Fruit fly (Drosophila melanogaster): ENCODE measurements around the gene smog.

Gene smog

DNA sequence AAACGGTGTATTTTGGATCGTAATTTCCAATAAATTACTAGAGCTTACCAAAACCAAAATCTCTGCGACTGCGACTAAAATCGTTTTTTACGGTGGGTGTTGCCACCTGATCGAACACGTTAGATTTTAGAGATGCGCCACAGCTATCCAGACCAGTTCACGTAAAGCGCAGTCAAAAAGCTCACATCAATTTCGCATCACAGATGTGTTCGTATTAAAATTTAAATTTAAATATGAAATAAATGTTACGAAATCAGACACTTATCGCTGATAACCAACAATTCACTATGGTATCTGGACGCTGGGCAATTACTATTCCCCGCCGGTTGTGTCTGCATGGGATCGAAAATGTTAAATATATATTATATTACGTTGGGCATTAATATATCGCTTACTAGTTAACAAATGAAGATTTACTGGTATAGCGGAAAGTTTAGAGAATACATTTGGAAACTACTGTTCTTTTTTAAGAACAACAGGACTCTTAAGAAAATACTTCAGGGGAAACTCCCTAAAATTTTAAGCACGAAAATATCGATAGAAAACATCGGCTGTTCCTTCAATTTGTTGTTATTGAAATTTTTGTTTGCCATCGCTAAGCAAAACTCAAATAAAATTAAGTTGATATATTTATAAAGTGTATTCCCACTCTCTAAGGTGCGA, 5.3 kb upstream of the smog start, which contains the start of the genes mxt and CG11927 (continued):
- TF ChIP-seq Sox100B (GFP tag; optimal IDR thresholded peaks at IDR 0.05), result no peak
- no peak for TF ChIP-seq Bteb2 (GFP tag; optimal IDR thresholded peaks at IDR 0.05)
- TF ChIP-seq CG18476 (GFP tag; optimal IDR thresholded peaks at IDR 0.05), result peak; percentile 34
- peak; percentile 43 for TF ChIP-seq CG1602 (GFP tag; optimal IDR thresholded peaks at IDR 0.05)
- TF ChIP-seq CG15011 (GFP tag; optimal IDR thresholded peaks at IDR 0.05), result no peak
- peak; percentile 99 for TF ChIP-seq CG9437 (GFP tag; optimal IDR thresholded peaks at IDR 0.05)
- TF ChIP-seq slbo (GFP tag; IDR thresholded peaks at IDR 0.05), result peak; percentile 86
- TF ChIP-seq Dek (tag; optimal IDR thresholded peaks at IDR 0.05), result no peak
- 0 out of 3 replicates have a peak, but pooled peaks have one; percentile 42 for TF ChIP-seq CG7357 (GFP tag; IDR thresholded peaks at IDR 0.05)
- no peak for TF ChIP-seq gem (tag; optimal IDR thresholded peaks at IDR 0.05)
- no peak for TF ChIP-seq salm (tag; optimal IDR thresholded peaks at IDR 0.05)
- TF ChIP-seq fd96Cb (tag; optimal IDR thresholded peaks at IDR 0.05), result peak; percentile 28
- no peak for TF ChIP-seq ro (GFP tag; IDR thresholded peaks at IDR 0.05)
- TF ChIP-seq vvl (GFP tag; IDR thresholded peaks at IDR 0.05), result peak; percentile 44; the same call in 1 of the 2 replicates
- TF ChIP-seq cwo (GFP tag; optimal IDR thresholded peaks at IDR 0.05), result no peak
- peak; percentile 46 for TF ChIP-seq Six4 (GFP tag; optimal IDR thresholded peaks at IDR 0.05)
- no peak for TF ChIP-seq gce (GFP tag; IDR thresholded peaks at IDR 0.05)
- TF ChIP-seq CG2889 (GFP tag; IDR thresholded peaks at IDR 0.05), result no peak
- no peak for TF ChIP-seq sima (GFP tag; optimal IDR thresholded peaks at IDR 0.05)
- peak; percentile 44; the same call in 1 of the 3 replicates for TF ChIP-seq CG34422 (GFP tag; IDR thresholded peaks at IDR 0.05)
- TF ChIP-seq CG6175 (GFP tag; IDR thresholded peaks at IDR 0.05), result no peak
- TF ChIP-seq CG14860 (GFP tag; IDR thresholded peaks at IDR 0.05; ENCODE audit: partially characterized antibody), result peak; percentile 78
- TF ChIP-seq fd64A (GFP tag; optimal IDR thresholded peaks at IDR 0.05), result no peak
- TF ChIP-seq CG4360 (GFP tag; IDR thresholded peaks at IDR 0.05), result no peak
- TF ChIP-seq CG17359 (tag; optimal IDR thresholded peaks at IDR 0.05), result peak; percentile 8
- TF ChIP-seq Usf (GFP tag; optimal IDR thresholded peaks at IDR 0.05), result no peak
- no peak for TF ChIP-seq CG7745 (tag; optimal IDR thresholded peaks at IDR 0.05)
- peak; percentile 62 for TF ChIP-seq ind (GFP tag; optimal IDR thresholded peaks at IDR 0.05)
- TF ChIP-seq ftz-f1 (GFP tag; optimal IDR thresholded peaks at IDR 0.05), result no peak
- no peak for TF ChIP-seq nerfin-1 (tag; optimal IDR thresholded peaks at IDR 0.05)
- TF ChIP-seq gsb (GFP tag; IDR thresholded peaks at IDR 0.05), result no peak
- no peak for TF ChIP-seq CG1024 (GFP tag; IDR thresholded peaks at IDR 0.05)
- no peak for TF ChIP-seq Spps (tag; optimal IDR thresholded peaks at IDR 0.05)
- peak; percentile 49 for TF ChIP-seq sug (tag; optimal IDR thresholded peaks at IDR 0.05)
- TF ChIP-seq ase (GFP tag; IDR thresholded peaks at IDR 0.05), result 0 out of 3 replicates have a peak, but pooled peaks have one; percentile 29
- peak; percentile 55; the same call in 1 of the 2 replicates for TF ChIP-seq CG6272 (GFP tag; IDR thresholded peaks at IDR 0.05)
- peak; percentile 15 for TF ChIP-seq CG8089 (GFP tag; optimal IDR thresholded peaks at IDR 0.05)
- TF ChIP-seq Trl (optimal IDR thresholded peaks at IDR 0.05), result no peak
- TF ChIP-seq Trl (GFP tag; optimal IDR thresholded peaks at IDR 0.05), result no peak
- TF ChIP-seq oc (tag; optimal IDR thresholded peaks at IDR 0.05), result no peak
- TF ChIP-seq hb (GFP tag; IDR thresholded peaks at IDR 0.05; ENCODE audit: partially characterized antibody), result peak; percentile 75
- no peak for TF ChIP-seq CG2202 (tag; optimal IDR thresholded peaks at IDR 0.05)
- TF ChIP-seq tap (tag; optimal IDR thresholded peaks at IDR 0.05), result no peak
- no peak for TF ChIP-seq bigmax (GFP tag; optimal IDR thresholded peaks at IDR 0.05)
- TF ChIP-seq zfh1 (GFP tag; IDR thresholded peaks at IDR 0.05), result peak; percentile 71; the same call in 2 of the 3 replicates
- peak; percentile 53 for TF ChIP-seq NfI (GFP tag; optimal IDR thresholded peaks at IDR 0.05)
- no peak for TF ChIP-seq Doc2 (GFP tag; IDR thresholded peaks at IDR 0.05)
- no peak for TF ChIP-seq CG4707 (GFP tag; optimal IDR thresholded peaks at IDR 0.05)
- no peak for TF ChIP-seq CG14965 (GFP tag; optimal IDR thresholded peaks at IDR 0.05; ENCODE audit: borderline replicate concordance)
- no peak for TF ChIP-seq CG16779 (GFP tag; IDR thresholded peaks at IDR 0.05)
- no peak for TF ChIP-seq repo (GFP tag; optimal IDR thresholded peaks at IDR 0.05)
